Worm (Caenorhabditis elegans): ENCODE data around the gene C56E10.3.

The C56E10.3 gene

DNA sequence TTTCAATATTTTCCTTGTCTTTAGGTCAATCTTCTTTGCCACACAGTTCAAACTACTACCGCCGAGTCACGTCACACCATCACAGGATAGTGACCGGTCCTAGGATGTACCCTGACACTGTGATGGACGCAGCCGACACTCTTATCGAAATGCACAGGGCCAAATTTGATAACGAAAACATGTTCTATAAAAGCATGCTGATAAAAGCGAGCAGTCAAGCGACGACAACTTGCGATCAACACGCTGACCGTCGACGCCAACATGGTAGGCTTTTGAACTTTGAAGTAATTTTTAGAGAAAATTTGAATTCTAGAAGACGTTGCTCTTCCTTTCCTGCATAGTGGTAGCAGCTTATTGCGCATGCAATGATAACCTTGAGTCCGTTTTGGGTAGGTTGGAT is 38.5 kb upstream of the C56E10.3 start, which contains the start of gene cpr-6 (continued):
- TF ChIP-seq alr-1 (tag; optimal IDR thresholded peaks at IDR 0.05; ENCODE audit: borderline replicate concordance), result no peak
- no peak for TF ChIP-seq unc-130 (tag; optimal IDR thresholded peaks at IDR 0.05)
- no peak for TF ChIP-seq blmp-1 (tag; optimal IDR thresholded peaks at IDR 0.05)
- no peak for TF ChIP-seq hpl-2 (GFP tag; optimal IDR thresholded peaks at IDR 0.05)
- TF ChIP-seq nhr-47 (tag; optimal IDR thresholded peaks at IDR 0.05), result no peak
- TF ChIP-seq elt-2 (tag; optimal IDR thresholded peaks at IDR 0.05), result peak; percentile 89

DNA sequence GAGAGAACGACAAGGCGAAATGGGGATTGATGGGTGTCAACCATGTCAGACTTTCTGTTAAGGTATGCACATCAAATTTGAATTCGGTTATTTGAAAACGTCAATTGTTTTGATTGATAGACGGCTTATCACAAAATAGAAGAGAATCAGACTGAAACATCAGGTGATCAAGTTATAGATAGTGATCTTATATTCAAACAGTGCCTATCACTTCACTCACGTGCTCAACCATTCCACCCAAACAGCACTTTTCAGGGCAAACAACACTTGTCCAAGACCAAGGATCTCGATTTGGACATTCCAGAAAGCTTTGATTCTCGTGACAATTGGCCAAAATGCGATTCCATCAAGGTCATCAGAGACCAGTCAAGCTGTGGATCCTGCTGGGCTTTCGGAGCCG is 37.9 kb upstream of the C56E10.3 start:
- TF ChIP-seq fos-1 (tag; optimal IDR thresholded peaks at IDR 0.05), result peak; percentile 4
- TF ChIP-seq elt-2 (tag; optimal IDR thresholded peaks at IDR 0.05), result peak; percentile 47
- peak; percentile 2 for TF ChIP-seq pqm-1 (tag; optimal IDR thresholded peaks at IDR 0.05)
- peak in 1 of 2 experiments; percentile 34 for TF ChIP-seq lin-35 (GFP tag; optimal IDR thresholded peaks at IDR 0.05)
- TF ChIP-seq efl-1 (optimal IDR thresholded peaks at IDR 0.05), result no peak
- peak in 1 of 2 experiments; percentile 83 for TF ChIP-seq efl-1 (GFP tag; optimal IDR thresholded peaks at IDR 0.05 in 1 of 2)
- TF ChIP-seq tlp-1 (tag; optimal IDR thresholded peaks at IDR 0.05), result no peak
- TF ChIP-seq egl-13 (tag; optimal IDR thresholded peaks at IDR 0.05), result no peak

DNA sequence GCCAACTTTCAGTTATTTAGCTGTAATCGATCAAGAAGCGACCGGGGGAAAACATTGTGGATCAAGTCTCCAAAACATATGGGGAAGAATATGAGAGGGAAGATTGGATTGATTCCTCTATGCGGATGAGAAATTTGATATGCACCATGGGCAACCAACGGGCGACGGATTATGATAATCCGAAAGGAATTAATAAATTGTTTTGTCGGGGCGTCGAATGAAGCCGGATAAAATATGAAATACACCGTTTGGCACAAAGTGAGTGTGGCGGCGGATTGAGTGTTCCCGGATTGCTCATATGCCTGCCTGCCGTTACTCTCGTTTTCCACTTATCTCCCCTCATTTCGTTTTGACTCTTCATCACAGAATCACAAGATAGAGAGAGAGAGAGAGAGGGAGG is 36.2 kb upstream of the C56E10.3 start:
- TF ChIP-seq elt-2 (tag; optimal IDR thresholded peaks at IDR 0.05) (peak; percentile 42), nhr-71 (tag; optimal IDR thresholded peaks at IDR 0.05) (no peak), nhr-47 (tag; optimal IDR thresholded peaks at IDR 0.05) (peak; percentile 17), fkh-8 (tag; optimal IDR thresholded peaks at IDR 0.05) (peak; percentile 48), nhr-90 (tag; optimal IDR thresholded peaks at IDR 0.05; ENCODE audit: poor library complexity) (peak; percentile 6), dsc-1 (tag; optimal IDR thresholded peaks at IDR 0.05) (peak; percentile 84), efl-1 (optimal IDR thresholded peaks at IDR 0.05) (no peak), efl-1 (GFP tag; optimal IDR thresholded peaks at IDR 0.05 in 1 of 2) (peak in 1 of 2 experiments; percentile 51), efl-3 (GFP tag; optimal IDR thresholded peaks at IDR 0.05) (no peak), pax-3 (tag; optimal IDR thresholded peaks at IDR 0.05) (peak; percentile 18)

DNA sequence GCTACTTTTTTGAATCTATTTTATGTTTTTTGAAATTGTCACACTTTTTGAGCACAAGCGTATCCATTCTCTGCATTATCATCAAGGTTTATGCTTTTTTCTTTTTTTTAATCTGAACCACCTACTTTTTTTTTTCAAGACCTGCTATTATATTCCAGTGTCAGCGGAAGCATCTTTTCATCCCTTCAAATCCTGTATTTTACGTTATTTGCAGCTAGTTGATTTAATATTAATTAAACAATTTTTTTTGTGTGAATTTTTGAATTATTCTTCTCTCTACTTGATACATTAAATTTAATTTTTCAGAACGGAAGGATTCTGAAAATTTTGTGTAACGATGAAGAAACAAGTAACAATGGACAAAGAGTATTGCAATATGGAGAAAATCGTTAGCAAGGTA is 35.7 kb upstream of the C56E10.3 start, which contains the start of gene C25B8.8:
Gene C25B8.8, plus strand, starts transcription at position 301 of the 400 bp plus-strand sequence.
- no peak for TF ChIP-seq fkh-8 (tag; optimal IDR thresholded peaks at IDR 0.05)
- no peak for TF ChIP-seq ztf-4 (tag; optimal IDR thresholded peaks at IDR 0.05)
- no peak for TF ChIP-seq grh-1 (GFP tag; IDR thresholded peaks at IDR 0.05)
- no peak for TF ChIP-seq F16B12.6 (tag; optimal IDR thresholded peaks at IDR 0.05)
- TF ChIP-seq nhr-237 (tag; optimal IDR thresholded peaks at IDR 0.05), result no peak
- TF ChIP-seq egl-13 (tag; optimal IDR thresholded peaks at IDR 0.05), result no peak
- no peak for TF ChIP-seq isw-1 (GFP tag; IDR thresholded peaks at IDR 0.05)
- TF ChIP-seq nhr-28 (tag; optimal IDR thresholded peaks at IDR 0.05), result no peak
- no peak for TF ChIP-seq snpc-4 (tag; optimal IDR thresholded peaks at IDR 0.05)
- no peak for TF ChIP-seq lin-35 (GFP tag; optimal IDR thresholded peaks at IDR 0.05)
- no peak for TF ChIP-seq aha-1 (tag; optimal IDR thresholded peaks at IDR 0.05)
- TF ChIP-seq alr-1 (tag; optimal IDR thresholded peaks at IDR 0.05; ENCODE audit: borderline replicate concordance), result no peak
- no peak for TF ChIP-seq aly-2 (tag; optimal IDR thresholded peaks at IDR 0.05)
- TF ChIP-seq unc-130 (tag; optimal IDR thresholded peaks at IDR 0.05), result no peak
- TF ChIP-seq unc-86 (tag; optimal IDR thresholded peaks at IDR 0.05), result no peak

DNA sequence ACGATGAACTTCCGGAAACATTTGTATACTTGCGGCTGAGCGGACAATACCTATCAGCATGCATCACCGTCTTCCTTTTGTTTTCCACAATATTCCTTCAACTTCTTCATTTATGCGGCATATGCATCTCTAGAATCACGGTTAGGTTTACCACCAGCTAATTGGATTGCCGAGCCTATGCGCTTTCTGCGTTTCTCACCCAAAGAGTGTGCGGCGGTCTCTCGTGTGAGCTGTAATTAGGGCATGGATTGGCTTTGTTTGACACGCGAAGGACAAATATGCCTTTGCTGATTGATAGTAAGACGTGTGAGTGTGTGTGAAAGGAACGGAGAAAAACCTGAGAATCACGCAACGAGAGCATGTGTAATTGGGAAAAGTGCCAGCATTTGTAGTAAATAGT is 31.9 kb upstream of the C56E10.3 start:
- TF ChIP-seq lin-14 (GFP tag; optimal IDR thresholded peaks at IDR 0.05), result peak; percentile 55
- TF ChIP-seq mef-2 (tag; optimal IDR thresholded peaks at IDR 0.05), result no peak

DNA sequence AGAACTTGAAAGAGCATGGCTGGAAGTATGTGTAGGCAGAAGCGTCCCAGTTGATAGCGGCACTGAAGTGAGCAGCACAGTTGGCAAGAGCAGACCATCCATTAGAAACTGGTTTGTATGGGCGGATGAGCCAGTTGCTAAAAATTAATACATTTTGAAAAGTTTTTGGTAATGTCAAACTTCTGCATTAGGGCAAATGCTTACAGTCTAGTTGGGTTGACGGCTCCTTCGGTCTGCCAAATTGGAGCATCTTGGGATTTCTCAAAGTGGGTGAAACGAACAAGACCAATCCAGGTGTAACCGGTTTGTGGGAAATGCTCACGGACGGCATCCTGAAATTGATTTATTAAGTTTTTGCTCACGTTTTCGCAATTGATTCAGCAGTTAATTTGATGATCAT is 27.8 kb upstream of the C56E10.3 start:
- TF ChIP-seq lin-15B (tag; optimal IDR thresholded peaks at IDR 0.05) (no peak), F16B12.6 (tag; optimal IDR thresholded peaks at IDR 0.05) (no peak), ets-5 (GFP tag; IDR thresholded peaks at IDR 0.05) (no peak)
